Worm (Caenorhabditis elegans) whole organism, midembryonic: ENCODE measurements around the gene msp-36.

Experiments
- T22C8.4 ChIP-seq: fragments of 200-800 bp; sonication (Bioruptor generic); IDR thresholded peaks from 2 replicates; pipeline ENCODE4 v1.3.6; 2022; ENCODE audit warnings: missing genetic modification characterization, missing compliant biosample characterization
- flt-1 ChIP-seq: fragments of 200-800 bp; sonication (Bioruptor generic); IDR thresholded peaks from 2 replicates; pipeline ENCODE4 v1.3.6; 2022; ENCODE audit warnings: missing genetic modification characterization, missing compliant biosample characterization
- klf-2 ChIP-seq: fragments of 200-800 bp; sonication (Bioruptor generic); conservative IDR thresholded peaks from 2 replicates; pipeline ENCODE4 v1.3.6; 2022; ENCODE audit warnings: missing genetic modification reagents, missing genetic modification characterization, missing compliant biosample characterization
- med-1 ChIP-seq: sonication (generic microtip); optimal IDR thresholded peaks from 2 replicates; lab custom pipeline; 2017; ENCODE audit warnings: missing genetic modification characterization, mild to moderate bottlenecking, missing compliant biosample characterization, antibody characterized with exemption, missing genetic modification reagents; ENCODE audit not compliant: insufficient read depth

ce11 chrIV:10075899-10076298, 19.3 kb upstream of the msp-36 start, which contains the start of gene W01B6.5:
- TF ChIP-seq klf-2 (GFP tag; lab: Robert Waterston, UW) (no peak), flt-1 (GFP tag; lab: Robert Waterston, UW) (no peak), T22C8.4 (GFP tag; lab: Robert Waterston, UW) (no peak), med-1 (GFP tag; lab: Kevin White, UChicago) (no peak)
